Worm (Caenorhabditis elegans) whole organism, young adult: ENCODE data around the gene Y41C4A.11.

Source experiments
- B0019.2 ChIP-seq: fragments of 200-800 bp; sonication (Bioruptor generic); conservative IDR thresholded peaks from 2 replicates; pipeline ENCODE4 v1.3.6; 2022; ENCODE audit warnings: missing genetic modification reagents, missing genetic modification characterization, missing compliant biosample characterization
- B0261.1 ChIP-seq: sonication (generic microtip); optimal IDR thresholded peaks from 2 replicates; lab custom pipeline; 2016; ENCODE audit warnings: mild to moderate bottlenecking, missing genetic modification characterization, moderate library complexity, missing compliant biosample characterization
- F33H1.4 ChIP-seq: fragments of 200-800 bp; sonication (Bioruptor generic); IDR thresholded peaks from 2 replicates; pipeline ENCODE4 v1.3.6; 2022; ENCODE audit warnings: missing genetic modification reagents, missing genetic modification characterization, missing compliant biosample characterization
- F57C9.4 ChIP-seq: sonication (generic microtip); optimal IDR thresholded peaks from 2 replicates; lab custom pipeline; 2017; ENCODE audit warnings: mild to moderate bottlenecking, missing genetic modification characterization, missing compliant biosample characterization
- K11D2.4 ChIP-seq: fragments of 200-800 bp; sonication (Bioruptor generic); IDR thresholded peaks from 2 replicates; pipeline ENCODE4 v1.3.6; 2022; ENCODE audit warnings: missing genetic modification reagents, missing genetic modification characterization, missing compliant biosample characterization
- T26A5.8 ChIP-seq: sonication (generic microtip); optimal IDR thresholded peaks from 2 replicates; lab custom pipeline; 2016; ENCODE audit warnings: missing genetic modification characterization, missing compliant biosample characterization
- Y95B8A.8 ChIP-seq: fragments of 200-800 bp; sonication (Bioruptor generic); IDR thresholded peaks from 2 replicates; pipeline ENCODE4 v1.3.6; 2022; ENCODE audit warnings: missing genetic modification reagents, missing genetic modification characterization, missing compliant biosample characterization
- ama-1 ChIP-seq, 3 experiments: fragments of 150-350 bp in 1 of 3; sonication (generic microtip) in 2 of 3; optimal IDR thresholded peaks; 2 replicates each; lab custom pipeline; 2014 to 2018; ENCODE audit warnings: missing biosample characterization in 2 of 3, missing genetic modification characterization in 2 of 3, missing genetic modification reagents in 2 of 3
- attf-5 ChIP-seq: fragments of 200-800 bp; sonication (Bioruptor generic); optimal IDR thresholded peaks from 2 replicates; lab custom pipeline; 2018; ENCODE audit warnings: mild to moderate bottlenecking, missing genetic modification characterization, missing compliant biosample characterization
- attf-6 ChIP-seq: fragments of 200-800 bp; sonication (Bioruptor generic); IDR thresholded peaks from 2 replicates; pipeline ENCODE4 v1.3.6; 2022; ENCODE audit warnings: missing genetic modification reagents, missing genetic modification characterization, missing compliant biosample characterization
- ccch-3 ChIP-seq: fragments of 200-800 bp; sonication (Bioruptor generic); optimal IDR thresholded peaks from 2 replicates; lab custom pipeline; 2018; ENCODE audit warnings: mild to moderate bottlenecking, missing genetic modification characterization, missing compliant biosample characterization
- ceh-79 ChIP-seq: sonication (generic microtip); optimal IDR thresholded peaks from 2 replicates; lab custom pipeline; 2017; ENCODE audit warnings: mild to moderate bottlenecking, missing genetic modification characterization, missing compliant biosample characterization
- ceh-91 ChIP-seq: fragments of 200-800 bp; sonication (Bioruptor generic); IDR thresholded peaks from 2 replicates; pipeline ENCODE4 v1.3.6; 2022; ENCODE audit warnings: missing genetic modification reagents, missing genetic modification characterization, missing compliant biosample characterization
- chd-7 ChIP-seq: sonication (generic microtip); optimal IDR thresholded peaks from 2 replicates; lab custom pipeline; 2016; ENCODE audit warnings: mild to moderate bottlenecking, missing genetic modification characterization, moderate library complexity, missing compliant biosample characterization
- die-1 ChIP-seq: sonication (generic microtip); optimal IDR thresholded peaks from 2 replicates; lab custom pipeline; 2016; ENCODE audit warnings: missing genotype, mild to moderate bottlenecking, missing genetic modification characterization, missing compliant biosample characterization
- dpl-1 ChIP-seq: fragments of 150-350 bp; optimal IDR thresholded peaks from 2 replicates; lab custom pipeline; 2014; ENCODE audit warnings: missing biosample characterization, missing genetic modification reagents, missing genetic modification characterization
- egrh-3 ChIP-seq: fragments of 200-800 bp; sonication (Bioruptor generic); IDR thresholded peaks from 2 replicates; pipeline ENCODE4 v1.3.6; 2022; ENCODE audit warnings: missing genetic modification reagents, missing genetic modification characterization, missing compliant biosample characterization
- ekl-4 ChIP-seq: fragments of 200-800 bp; sonication (Bioruptor generic); IDR thresholded peaks from 2 replicates; pipeline ENCODE4 v1.3.6; 2022; ENCODE audit warnings: missing genetic modification reagents, missing genetic modification characterization, missing compliant biosample characterization
- ets-4 ChIP-seq: fragments of 200-800 bp; sonication (Bioruptor generic); optimal IDR thresholded peaks from 2 replicates; lab custom pipeline; 2018; ENCODE audit warnings: mild to moderate bottlenecking, missing genetic modification characterization, missing compliant biosample characterization
- gei-17 ChIP-seq: fragments of 200-800 bp; sonication (Bioruptor generic); optimal IDR thresholded peaks from 2 replicates; lab custom pipeline; 2018; ENCODE audit warnings: mild to moderate bottlenecking, missing genetic modification characterization, missing compliant biosample characterization
- hlh-12 ChIP-seq: sonication (generic microtip); optimal IDR thresholded peaks from 2 replicates; lab custom pipeline; 2016; ENCODE audit warnings: missing genetic modification characterization, missing compliant biosample characterization
- hlh-26 ChIP-seq: fragments of 200-800 bp; sonication (Bioruptor generic); conservative IDR thresholded peaks from 2 replicates; pipeline ENCODE4 v1.3.6; 2022; ENCODE audit warnings: missing genetic modification reagents, missing genetic modification characterization, missing compliant biosample characterization
- hmg-1.2 ChIP-seq: fragments of 200-800 bp; sonication (Bioruptor generic); IDR thresholded peaks from 2 replicates; pipeline ENCODE4 v1.3.6; 2022; ENCODE audit warnings: missing genetic modification reagents, missing genetic modification characterization, missing compliant biosample characterization
- lin-35 ChIP-seq, 3 experiments: fragments of 150-350 bp in 2 of 3; sonication (generic microtip) in 1 of 3; optimal IDR thresholded peaks; 2 replicates each; lab custom pipeline; 2014 to 2018; ENCODE audit warnings: missing biosample characterization in 3 of 3, missing genetic modification characterization in 3 of 3, missing genetic modification reagents in 3 of 3
- lsl-1 ChIP-seq: fragments of 200-800 bp; sonication (Bioruptor generic); optimal IDR thresholded peaks from 2 replicates; lab custom pipeline; 2018; ENCODE audit warnings: mild to moderate bottlenecking, missing genetic modification characterization, moderate library complexity, missing compliant biosample characterization
- lsy-27 ChIP-seq: sonication (generic microtip); optimal IDR thresholded peaks from 2 replicates; lab custom pipeline; 2017; ENCODE audit warnings: missing genetic modification characterization, mild to moderate bottlenecking, missing compliant biosample characterization, antibody characterized with exemption, missing genotype, borderline replicate concordance; ENCODE audit not compliant: insufficient read depth
- madf-3 ChIP-seq: fragments of 200-800 bp; sonication (Bioruptor generic); IDR thresholded peaks from 2 replicates; pipeline ENCODE4 v1.3.6; 2022; ENCODE audit warnings: missing genetic modification reagents, missing genetic modification characterization, missing compliant biosample characterization
- madf-6 ChIP-seq: fragments of 200-800 bp; sonication (Bioruptor generic); IDR thresholded peaks from 2 replicates; pipeline ENCODE4 v1.3.6; 2022; ENCODE audit warnings: missing genetic modification reagents, missing genetic modification characterization, missing compliant biosample characterization
- mcd-1 ChIP-seq: fragments of 200-800 bp; sonication (Bioruptor generic); IDR thresholded peaks from 2 replicates; pipeline ENCODE4 v1.3.6; 2022; ENCODE audit warnings: missing genetic modification reagents, missing genetic modification characterization, missing compliant biosample characterization
- mes-4 ChIP-seq: sonication (generic microtip); optimal IDR thresholded peaks from 2 replicates; lab custom pipeline; 2016; ENCODE audit warnings: missing genotype, missing genetic modification characterization, missing compliant biosample characterization
- mxl-1 ChIP-seq: sonication (generic microtip); optimal IDR thresholded peaks from 2 replicates; lab custom pipeline; 2016; ENCODE audit warnings: missing genetic modification characterization, missing compliant biosample characterization
- nfya-1 ChIP-seq: sonication (generic microtip); optimal IDR thresholded peaks from 2 replicates; lab custom pipeline; 2017; ENCODE audit warnings: antibody characterized with exemption, missing compliant biosample characterization, missing genetic modification characterization, borderline replicate concordance; ENCODE audit not compliant: insufficient read depth
- nfya-2 ChIP-seq: fragments of 200-800 bp; sonication (Bioruptor generic); IDR thresholded peaks from 2 replicates; pipeline ENCODE4 v1.3.6; 2022; ENCODE audit warnings: missing genetic modification reagents, missing genetic modification characterization, missing compliant biosample characterization
- nhr-120 ChIP-seq: fragments of 200-800 bp; sonication (Bioruptor generic); IDR thresholded peaks from 2 replicates; pipeline ENCODE4 v1.3.6; 2022; ENCODE audit warnings: missing genetic modification characterization, missing compliant biosample characterization
- nhr-179 ChIP-seq: sonication (generic microtip); optimal IDR thresholded peaks from 2 replicates; lab custom pipeline; 2016; ENCODE audit warnings: mild to moderate bottlenecking, missing genetic modification characterization, missing compliant biosample characterization
- pha-4 ChIP-seq: fragments of 150-350 bp; sonication (generic microtip); optimal IDR thresholded peaks from 2 replicates; lab custom pipeline; 2014; ENCODE audit warnings: missing biosample characterization, missing genetic modification reagents, missing genetic modification characterization
- sdz-38 ChIP-seq: sonication (generic microtip); optimal IDR thresholded peaks from 2 replicates; lab custom pipeline; 2016; ENCODE audit warnings: missing genotype, missing genetic modification characterization, missing compliant biosample characterization
- snpc-3.4 ChIP-seq: sonication (generic microtip); optimal IDR thresholded peaks from 2 replicates; lab custom pipeline; 2017; ENCODE audit warnings: missing genetic modification characterization, mild to moderate bottlenecking, missing compliant biosample characterization, antibody characterized with exemption, moderate library complexity, missing genotype, missing genetic modification reagents
- somi-1 ChIP-seq: fragments of 200-800 bp; sonication (Bioruptor generic); optimal IDR thresholded peaks from 2 replicates; lab custom pipeline; 2018; ENCODE audit warnings: mild to moderate bottlenecking, missing genetic modification characterization, missing compliant biosample characterization
- sptf-2 ChIP-seq: fragments of 200-800 bp; sonication (Bioruptor generic); optimal IDR thresholded peaks from 2 replicates; lab custom pipeline; 2018; ENCODE audit warnings: mild to moderate bottlenecking, missing genetic modification characterization, missing compliant biosample characterization
- tbp1 ChIP-seq: fragments of 200-800 bp; sonication (Bioruptor generic); optimal IDR thresholded peaks from 2 replicates; lab custom pipeline; 2018; ENCODE audit warnings: mild to moderate bottlenecking, missing genetic modification characterization, missing compliant biosample characterization

Y41C4A.11 gene

DNA sequence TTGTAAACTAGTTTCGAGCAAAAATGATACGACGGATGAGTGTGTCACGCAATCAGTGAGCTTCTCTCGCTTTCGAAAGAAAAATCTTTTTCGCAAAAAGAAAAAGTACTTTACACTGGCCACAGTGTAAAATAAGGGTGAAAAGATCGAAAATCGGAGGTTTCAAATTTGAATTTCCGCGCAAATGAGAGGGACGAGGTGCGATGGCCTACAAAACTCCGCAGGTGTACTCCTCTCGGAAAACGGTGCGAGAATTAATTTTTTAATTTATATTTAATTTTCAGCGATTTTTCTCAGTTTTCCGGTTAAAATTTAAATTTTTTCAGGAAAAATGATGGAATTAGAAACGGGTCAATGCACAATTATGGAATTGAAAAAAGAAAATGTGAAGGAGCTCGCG, 27.1 kb downstream of the Y41C4A.11 start, which contains the start of gene mrt-2 (continued):
- TF ChIP-seq attf-6 (GFP tag; lab: Robert Waterston, UW) (no peak), B0019.2 (GFP tag; lab: Robert Waterston, UW) (no peak), ets-4 (GFP tag; lab: Kevin White, UChicago) (no peak), sptf-2 (GFP tag; lab: Kevin White, UChicago) (no peak), gei-17 (GFP tag; lab: Kevin White, UChicago) (no peak), lin-35 (GFP tag; optimal IDR thresholded peaks at IDR 0.05; lab: Kevin White, UChicago) (peak in 2 of 3 experiments; percentile 35 to 86), nhr-120 (GFP tag; lab: Robert Waterston, UW) (no peak), F33H1.4 (GFP tag; lab: Robert Waterston, UW) (peak; percentile 54), T26A5.8 (tag; lab: Kevin White, UChicago) (no peak), hmg-1.2 (GFP tag; lab: Robert Waterston, UW) (no peak), hlh-12 (tag; lab: Kevin White, UChicago) (no peak), pha-4 (no peak), mes-4 (tag; lab: Kevin White, UChicago) (no peak), madf-3 (GFP tag; lab: Robert Waterston, UW) (0 out of 2 replicates have a peak, but pooled peaks have one; percentile 39), sdz-38 (tag; lab: Kevin White, UChicago) (no peak), nhr-179 (no peak), hlh-26 (GFP tag; lab: Robert Waterston, UW) (no peak), mxl-1 (tag; lab: Kevin White, UChicago) (no peak), ekl-4 (GFP tag; lab: Robert Waterston, UW) (no peak), egrh-3 (GFP tag; lab: Robert Waterston, UW) (no peak), dpl-1 (peak; percentile 55), nfya-2 (GFP tag; lab: Robert Waterston, UW) (no peak), Y95B8A.8 (GFP tag; lab: Robert Waterston, UW) (no peak), B0261.1 (tag; lab: Kevin White, UChicago) (no peak), somi-1 (GFP tag; lab: Kevin White, UChicago) (no peak), ceh-91 (GFP tag; lab: Robert Waterston, UW) (no peak), F57C9.4 (tag; lab: Kevin White, UChicago) (no peak), lsy-27 (no peak), chd-7 (tag; lab: Kevin White, UChicago) (no peak), tbp1 (no peak)
- TF ChIP-seq, all 124 proteins: peak for 29

DNA sequence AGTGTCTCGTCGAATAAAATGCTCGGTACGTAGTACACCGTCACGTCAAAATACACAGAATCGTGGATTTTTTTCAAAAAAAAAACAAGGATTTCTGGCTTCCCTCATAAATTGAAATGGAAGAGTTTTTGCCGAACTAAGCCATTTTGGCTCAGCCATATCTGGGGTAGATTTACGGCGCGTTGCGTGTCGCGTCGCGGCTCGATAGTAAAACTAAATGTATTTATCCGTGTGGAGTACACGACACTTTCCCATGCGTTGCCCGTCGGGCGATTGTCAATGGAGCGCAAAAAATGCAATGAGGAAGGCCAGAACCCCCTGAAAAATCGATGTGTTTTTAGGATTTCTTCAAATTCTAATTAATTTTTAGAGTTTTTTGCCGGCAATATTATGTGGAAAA, 30.6 kb downstream of the Y41C4A.11 start:
- 0 out of 2 replicates have a peak, but pooled peaks have one; percentile 21 for TF ChIP-seq K11D2.4 (GFP tag; lab: Robert Waterston, UW)
- no peak for TF ChIP-seq die-1 (tag; lab: Kevin White, UChicago)

DNA sequence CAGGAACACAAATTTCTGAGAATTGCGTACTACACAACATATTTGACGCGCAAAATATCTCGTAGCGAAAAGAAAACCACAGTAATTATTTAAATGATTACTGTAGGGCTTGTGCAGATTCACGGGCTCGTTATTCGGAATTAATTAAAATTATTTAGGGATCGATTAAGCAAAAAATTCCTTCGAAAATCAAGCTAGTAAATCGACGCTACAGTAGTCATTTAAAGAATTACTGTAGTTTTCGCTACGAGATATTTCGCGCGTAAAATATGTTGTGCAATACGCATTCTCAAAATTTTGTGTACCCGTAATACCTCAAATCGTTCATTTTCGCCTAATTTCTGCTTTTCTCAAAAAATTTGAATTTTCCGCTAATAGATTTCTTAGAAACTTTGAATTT, 31.2 kb downstream of the Y41C4A.11 start:
- no peak for TF ChIP-seq B0261.1 (tag; lab: Kevin White, UChicago)
- TF ChIP-seq somi-1 (GFP tag; lab: Kevin White, UChicago), result no peak
- no peak for TF ChIP-seq attf-5
- TF ChIP-seq mes-4 (tag; lab: Kevin White, UChicago), result no peak
- TF ChIP-seq madf-6, result peak; percentile 59
- no peak for TF ChIP-seq egrh-3 (GFP tag; lab: Robert Waterston, UW)
- TF ChIP-seq ccch-3 (GFP tag; lab: Kevin White, UChicago), result no peak
- TF ChIP-seq nhr-120 (GFP tag; lab: Robert Waterston, UW), result no peak
- TF ChIP-seq Y95B8A.8 (GFP tag; lab: Robert Waterston, UW), result no peak
- TF ChIP-seq nfya-1 (tag; lab: Kevin White, UChicago), result no peak
- 0 out of 2 replicates have a peak, but pooled peaks have one; percentile 18 for TF ChIP-seq F33H1.4 (GFP tag; lab: Robert Waterston, UW)
- no peak for TF ChIP-seq ceh-79 (tag; lab: Kevin White, UChicago)
- peak; percentile 56; the same call in 1 of the 2 replicates for TF ChIP-seq ceh-91 (GFP tag; lab: Robert Waterston, UW)
- TF ChIP-seq ama-1 (optimal IDR thresholded peaks at IDR 0.05; lab: Kevin White, UChicago), result no peak
- TF ChIP-seq ama-1 (GFP tag; optimal IDR thresholded peaks at IDR 0.05; lab: Kevin White, UChicago), result no peak
- TF ChIP-seq snpc-3.4, result no peak
- TF ChIP-seq mcd-1 (GFP tag; lab: Robert Waterston, UW), result no peak
- TF ChIP-seq lsl-1 (GFP tag; lab: Kevin White, UChicago), result peak; percentile 50
- TF ChIP-seq sptf-2 (GFP tag; lab: Kevin White, UChicago), result no peak
- TF ChIP-seq nfya-2 (GFP tag; lab: Robert Waterston, UW), result no peak
